Worm (Caenorhabditis elegans) whole organism, L2 larva: ENCODE measurements around the gene F32D1.3.
A peak's percentile ranks its signal among the peaks of the same experiment; 100 is the strongest.
"Not testable (repeated sequence)": the region's sequence is repeated elsewhere in the genome, so short reads cannot be mapped to it uniquely, and the experiment has no call there.

Source experiments
- C34F6.9 ChIP-seq: fragments of 150-350 bp; optimal IDR thresholded peaks from 2 replicates; lab custom pipeline; 2014; ENCODE audit warnings: missing biosample characterization, missing genetic modification characterization
- F13H6.1 ChIP-seq: sonication (generic microtip); optimal IDR thresholded peaks from 2 replicates; lab custom pipeline; 2016; ENCODE audit warnings: missing genetic modification characterization, missing compliant biosample characterization
- R02D3.7 ChIP-seq: fragments of 150-350 bp; optimal IDR thresholded peaks from 2 replicates; lab custom pipeline; 2014; ENCODE audit warnings: missing biosample characterization, missing genetic modification characterization
- Y55F3AM.14 ChIP-seq: fragments of 200-800 bp; sonication (Bioruptor generic); optimal IDR thresholded peaks from 2 replicates; lab custom pipeline; 2018; ENCODE audit warnings: mild to moderate bottlenecking, missing genetic modification characterization, missing compliant biosample characterization
- ZK546.5 ChIP-seq: sonication (generic microtip); optimal IDR thresholded peaks from 2 replicates; lab custom pipeline; 2017; ENCODE audit warnings: missing biosample characterization, missing genetic modification characterization
- alr-1 ChIP-seq: fragments of 150-350 bp; optimal IDR thresholded peaks from 2 replicates; lab custom pipeline; 2014; ENCODE audit warnings: missing biosample characterization, missing genetic modification characterization
- aly-2 ChIP-seq: fragments of 150-350 bp; optimal IDR thresholded peaks from 2 replicates; lab custom pipeline; 2014; ENCODE audit warnings: missing biosample characterization, missing genetic modification characterization
- ama-1 ChIP-seq: fragments of 150-350 bp; optimal IDR thresholded peaks from 2 replicates; lab custom pipeline; 2018; ENCODE audit warnings: inconsistent platforms
- blmp-1 ChIP-seq: sonication (generic microtip); optimal IDR thresholded peaks from 2 replicates; lab custom pipeline; 2017; ENCODE audit warnings: missing genetic modification characterization, mild to moderate bottlenecking, missing compliant biosample characterization, antibody characterized with exemption, moderate library complexity; ENCODE audit not compliant: insufficient read depth
- crh-2 ChIP-seq: sonication (generic microtip); optimal IDR thresholded peaks from 2 replicates; lab custom pipeline; 2017; ENCODE audit warnings: missing biosample characterization, missing genetic modification characterization
- fos-1 ChIP-seq: fragments of 150-350 bp; optimal IDR thresholded peaks from 2 replicates; lab custom pipeline; 2014; ENCODE audit warnings: missing biosample characterization, missing genetic modification characterization
- gmeb-1 ChIP-seq: fragments of 150-350 bp; optimal IDR thresholded peaks from 2 replicates; lab custom pipeline; 2014; ENCODE audit warnings: missing biosample characterization, missing genetic modification characterization
- lin-13 ChIP-seq: fragments of 150-350 bp; optimal IDR thresholded peaks from 2 replicates; lab custom pipeline; 2014; ENCODE audit warnings: missing biosample characterization, missing genetic modification reagents, missing genetic modification characterization
- lin-39 ChIP-seq: fragments of 150-350 bp; optimal IDR thresholded peaks from 2 replicates; lab custom pipeline; 2014; ENCODE audit warnings: missing biosample characterization, missing genetic modification reagents, missing genetic modification characterization
- lsy-2 ChIP-seq, 2 experiments: fragments of 150-350 bp in 1 of 2; sonication (generic microtip) in 1 of 2; optimal IDR thresholded peaks; 2 replicates each; lab custom pipeline; 2014 to 2017; ENCODE audit warnings: missing biosample characterization in 2 of 2, missing genetic modification characterization in 2 of 2
- mab-5 ChIP-seq: fragments of 150-350 bp; optimal IDR thresholded peaks from 2 replicates; lab custom pipeline; 2014; ENCODE audit warnings: missing biosample characterization, missing genetic modification characterization
- mbf-1 ChIP-seq: sonication (generic microtip); optimal IDR thresholded peaks from 2 replicates; lab custom pipeline; 2017; ENCODE audit warnings: missing biosample characterization, missing genetic modification characterization
- mdl-1 ChIP-seq, 2 experiments: fragments of 150-350 bp in 1 of 2; sonication (generic microtip) in 1 of 2; optimal IDR thresholded peaks; 2 replicates each; lab custom pipeline; 2017; ENCODE audit warnings: missing biosample characterization in 2 of 2, missing genetic modification characterization in 2 of 2
- nhr-10 ChIP-seq: sonication (generic microtip); optimal IDR thresholded peaks from 2 replicates; lab custom pipeline; 2017; ENCODE audit warnings: missing biosample characterization, missing genetic modification characterization
- nhr-11 ChIP-seq: fragments of 150-350 bp; optimal IDR thresholded peaks from 2 replicates; lab custom pipeline; 2014; ENCODE audit warnings: missing biosample characterization, missing genetic modification characterization
- nhr-12 ChIP-seq: fragments of 150-350 bp; optimal IDR thresholded peaks from 2 replicates; lab custom pipeline; 2014; ENCODE audit warnings: missing biosample characterization, missing genetic modification characterization
- nhr-21 ChIP-seq: fragments of 150-350 bp; optimal IDR thresholded peaks from 2 replicates; lab custom pipeline; 2014; ENCODE audit warnings: missing biosample characterization, missing genetic modification characterization
- nhr-237 ChIP-seq: fragments of 150-350 bp; optimal IDR thresholded peaks from 2 replicates; lab custom pipeline; 2014; ENCODE audit warnings: missing biosample characterization, missing genetic modification characterization
- nhr-25 ChIP-seq: fragments of 150-350 bp; sonication (generic microtip); optimal IDR thresholded peaks from 3 replicates; lab custom pipeline; 2014; ENCODE audit warnings: missing biosample characterization, missing genetic modification characterization
- sem-4 ChIP-seq: fragments of 150-350 bp; optimal IDR thresholded peaks from 2 replicates; lab custom pipeline; 2014; ENCODE audit warnings: missing biosample characterization, missing genetic modification reagents, missing genetic modification characterization
- sma-3 ChIP-seq: sonication (generic microtip); optimal IDR thresholded peaks from 2 replicates; lab custom pipeline; 2016; ENCODE audit warnings: missing genetic modification reagents, missing genetic modification characterization, missing compliant biosample characterization
- sma-9 ChIP-seq, 2 experiments: fragments of 150-350 bp in 1 of 2; sonication (generic microtip) in 1 of 2; optimal IDR thresholded peaks; 2 replicates each; lab custom pipeline; 2014 to 2016; ENCODE audit warnings: missing genetic modification characterization in 2 of 2, mild to moderate bottlenecking in 1 of 2, missing biosample characterization in 1 of 2, missing compliant biosample characterization in 1 of 2, missing genetic modification reagents in 1 of 2, moderate library complexity in 1 of 2
- snpc-4 ChIP-seq: fragments of 150-350 bp; optimal IDR thresholded peaks from 2 replicates; lab custom pipeline; 2014; ENCODE audit warnings: missing biosample characterization, missing genetic modification characterization
- unc-55 ChIP-seq: fragments of 150-350 bp; sonication (generic microtip); optimal IDR thresholded peaks from 3 replicates; lab custom pipeline; 2014; ENCODE audit warnings: missing biosample characterization, missing genetic modification reagents, missing genetic modification characterization
- ztf-1 ChIP-seq: fragments of 200-800 bp; sonication (Bioruptor generic); conservative IDR thresholded peaks from 2 replicates; pipeline ENCODE4 v1.3.6; 2022; ENCODE audit warnings: missing genetic modification characterization, missing compliant biosample characterization
- ztf-11 ChIP-seq: sonication (generic microtip); optimal IDR thresholded peaks from 2 replicates; lab custom pipeline; 2017; ENCODE audit warnings: missing biosample characterization, missing genetic modification characterization

F32D1.3 gene

ce11 chrV:4346325-4346724 lies 15.0 kb downstream of the F32D1.3 start, which contains the start of gene hpo-18:
hpo-18 (minus strand) TSS chrV:4346425.
- no peak for TF ChIP-seq ZK546.5 (tag; lab: Kevin White, UChicago)
- no peak for TF ChIP-seq snpc-4 (tag; lab: Kevin White, UChicago)
- no peak for TF ChIP-seq nhr-237 (tag; lab: Kevin White, UChicago)

ce11 chrV:4345714-4346113 lies 15.7 kb downstream of the F32D1.3 start, which contains the start of gene figl-1:
figl-1 (minus strand) TSS chrV:4345999.
- no peak for TF ChIP-seq nhr-12 (tag; lab: Kevin White, UChicago)
- peak; percentile 5 for TF ChIP-seq sma-3 (GFP tag; lab: Kevin White, UChicago)
- TF ChIP-seq nhr-25 (tag; lab: Kevin White, UChicago) = no peak
- TF ChIP-seq lin-39 (tag; lab: Kevin White, UChicago) = no peak

- TF ChIP-seq fos-1 (tag; lab: Kevin White, UChicago) (no peak), F13H6.1 (tag; lab: Kevin White, UChicago) (no peak)
Observed at ce11 chrV:4341736-4342135, 19.6 kb downstream of the F32D1.3 start.

- TF ChIP-seq ztf-1 (no peak), mbf-1 (tag; lab: Kevin White, UChicago) (no peak), nhr-11 (tag; lab: Kevin White, UChicago) (no peak), Y55F3AM.14 (GFP tag; lab: Kevin White, UChicago) (no peak), aly-2 (tag; lab: Kevin White, UChicago) (no peak), nhr-10 (tag; lab: Kevin White, UChicago) (no peak), ZK546.5 (tag; lab: Kevin White, UChicago) (no peak), ama-1 (no peak)
Observed at ce11 chrV:4341208-4341607, 20.2 kb downstream of the F32D1.3 start, which contains the start of gene glrx-3. glrx-3 (minus strand) TSS chrV:4341308.

ce11 chrV:4339479-4339878 lies 21.9 kb downstream of the F32D1.3 start:
- TF ChIP-seq lin-13 (GFP tag; lab: Kevin White, UChicago) (no peak), sem-4 (tag; lab: Kevin White, UChicago) (no peak), nhr-21 (no peak), gmeb-1 (tag; lab: Kevin White, UChicago) (peak; percentile 71), C34F6.9 (tag; lab: Kevin White, UChicago) (no peak), lsy-2 (tag; optimal IDR thresholded peaks at IDR 0.05; lab: Kevin White, UChicago) (no peak), R02D3.7 (no peak), unc-55 (peak; percentile 15), sma-9 (GFP tag; optimal IDR thresholded peaks at IDR 0.05; lab: Kevin White, UChicago) (no peak), sma-9 (tag; optimal IDR thresholded peaks at IDR 0.05; lab: Kevin White, UChicago) (no peak), F13H6.1 (tag; lab: Kevin White, UChicago) (no peak), crh-2 (tag; lab: Kevin White, UChicago) (no peak), mab-5 (tag; lab: Kevin White, UChicago) (no peak), fos-1 (tag; lab: Kevin White, UChicago) (no peak), alr-1 (tag; lab: Kevin White, UChicago) (no peak), ztf-11 (tag; lab: Kevin White, UChicago) (no peak), blmp-1 (tag; lab: Kevin White, UChicago) (no peak), mdl-1 (tag; optimal IDR thresholded peaks at IDR 0.05; lab: Kevin White, UChicago) (no peak)

ce11 chrV:4336462-4336861 lies 24.9 kb downstream of the F32D1.3 start, which contains the start of gene irld-1:
irld-1 (plus strand) TSS chrV:4336762.
- TF ChIP-seq nhr-10, blmp-1, alr-1 (tag; lab: Kevin White, UChicago): not testable (repeated sequence)
- TF ChIP-seq, all 48 proteins: peak for 0; not testable (repeated sequence) for 48
